Fruit fly (Drosophila melanogaster): ENCODE measurements around the gene CG5645.
A peak's percentile ranks its signal among the peaks of the same experiment; 100 is the strongest.

dm6 chr3L:12088326-12088725, 48.2 kb downstream of the CG5645 start, which contains the start of gene CG17154:
- TF ChIP-seq cnc (optimal IDR thresholded peaks at IDR 0.05) (no peak), Crg-1 (GFP tag; optimal IDR thresholded peaks at IDR 0.05) (no peak), CG14711 (tag; optimal IDR thresholded peaks at IDR 0.05) (no peak), toe (GFP tag; optimal IDR thresholded peaks at IDR 0.05) (no peak), kay (GFP tag; ENCODE audit: borderline replicate concordance) (peak; percentile 37), Clk (GFP tag; optimal IDR thresholded peaks at IDR 0.05) (no peak), Hr96 (GFP tag; optimal IDR thresholded peaks at IDR 0.05) (no peak), CG33017 (tag; optimal IDR thresholded peaks at IDR 0.05) (no peak)
